Fruit fly (Drosophila melanogaster) whole organism, embryonic: Measurements from ENCODE around the gene Zw.

Experiments used
- ATbp ChIP-seq: fragments of 200-800 bp; sonication (Bioruptor generic); optimal IDR thresholded peaks from 2 replicates; lab custom pipeline; 2017; ENCODE audit warnings: missing biosample characterization, mild to moderate bottlenecking, missing genetic modification characterization, missing genetic modification reagents
- BEAF-32 ChIP-seq: fragments of 200-800 bp; sonication (Bioruptor generic); optimal IDR thresholded peaks from 3 replicates; lab custom pipeline; 2017; ENCODE audit warnings: missing biosample characterization, missing genetic modification characterization, mild to moderate bottlenecking, moderate library complexity, missing genetic modification reagents
- CG10209 ChIP-seq: fragments of 200-800 bp; sonication (Bioruptor generic); optimal IDR thresholded peaks from 3 replicates; lab custom pipeline; 2017; ENCODE audit warnings: missing biosample characterization, mild to moderate bottlenecking, missing genetic modification characterization, missing genetic modification reagents
- CG10565 ChIP-seq: fragments of 200-800 bp; sonication (Bioruptor generic); optimal IDR thresholded peaks from 3 replicates; lab custom pipeline; 2016; ENCODE audit warnings: missing biosample characterization, mild to moderate bottlenecking, missing genetic modification characterization
- CG11456 ChIP-seq: fragments of 200-800 bp; sonication (Bioruptor generic); IDR thresholded peaks from 3 replicates; pipeline ENCODE4 v1.3.6; 2022; ENCODE audit warnings: missing biosample characterization, missing genetic modification characterization
- CG11723 ChIP-seq: fragments of 200-800 bp; sonication (Bioruptor generic); optimal IDR thresholded peaks from 2 replicates; lab custom pipeline; 2017; ENCODE audit warnings: missing biosample characterization, mild to moderate bottlenecking, missing genetic modification characterization
- CG16813 ChIP-seq: fragments of 200-800 bp; sonication (Bioruptor generic); IDR thresholded peaks from 3 replicates; pipeline ENCODE4 v1.3.6; 2022; ENCODE audit warnings: missing biosample characterization, missing genetic modification characterization; ENCODE audit not compliant: partially characterized antibody
- CG30403 ChIP-seq: fragments of 200-800 bp; sonication (Bioruptor generic); optimal IDR thresholded peaks from 3 replicates; lab custom pipeline; 2016; ENCODE audit warnings: missing biosample characterization, missing genetic modification characterization
- CG34224 ChIP-seq: fragments of 200-800 bp; sonication (Bioruptor generic); IDR thresholded peaks from 3 replicates; pipeline ENCODE4 v1.3.6; 2022; ENCODE audit warnings: missing biosample characterization, missing genetic modification characterization; ENCODE audit not compliant: partially characterized antibody
- CG3995 ChIP-seq: fragments of 200-800 bp; sonication (Bioruptor generic); optimal IDR thresholded peaks from 3 replicates; lab custom pipeline; 2016; ENCODE audit warnings: missing biosample characterization, missing genetic modification characterization
- CG4617 ChIP-seq: fragments of 200-800 bp; sonication (Bioruptor generic); optimal IDR thresholded peaks from 3 replicates; lab custom pipeline; 2016; ENCODE audit warnings: missing biosample characterization, missing genetic modification characterization, borderline replicate concordance
- CG4730 ChIP-seq: fragments of 200-800 bp; sonication (Bioruptor generic); IDR thresholded peaks from 2 replicates; pipeline ENCODE4 v1.3.6; 2022; ENCODE audit warnings: missing biosample characterization, missing genetic modification characterization
- CG4820 ChIP-seq: fragments of 200-800 bp; sonication (Bioruptor generic); optimal IDR thresholded peaks from 3 replicates; lab custom pipeline; 2016; ENCODE audit warnings: missing biosample characterization, missing genetic modification characterization
- CG4854 ChIP-seq: fragments of 200-800 bp; sonication (Bioruptor generic); optimal IDR thresholded peaks from 2 replicates; lab custom pipeline; 2016; ENCODE audit warnings: missing biosample characterization, missing genetic modification characterization, inconsistent platforms
- CG5245 ChIP-seq: fragments of 200-800 bp; sonication (Bioruptor generic); optimal IDR thresholded peaks from 3 replicates; lab custom pipeline; 2016; ENCODE audit warnings: missing biosample characterization, missing genetic modification characterization
- CG6689 ChIP-seq: fragments of 200-800 bp; sonication (Bioruptor generic); IDR thresholded peaks from 2 replicates; pipeline ENCODE4 v1.3.6; 2022; ENCODE audit warnings: missing biosample characterization, missing genetic modification characterization
- CG9437 ChIP-seq: fragments of 200-800 bp; sonication (Bioruptor generic); optimal IDR thresholded peaks from 2 replicates; lab custom pipeline; 2018; ENCODE audit warnings: missing biosample characterization, mild to moderate bottlenecking, missing genetic modification characterization
- Deaf1 ChIP-seq: fragments of 200-800 bp; optimal IDR thresholded peaks from 3 replicates; lab custom pipeline; 2019; ENCODE audit warnings: missing biosample characterization, mild to moderate bottlenecking, missing genetic modification characterization, moderate library complexity
- Doc2 ChIP-seq: fragments of 200-800 bp; sonication (Bioruptor generic); IDR thresholded peaks from 2 replicates; pipeline ENCODE4 v1.3.6; 2022; ENCODE audit warnings: missing biosample characterization, missing genetic modification characterization
- Hand ChIP-seq: fragments of 200-800 bp; sonication (Bioruptor generic); optimal IDR thresholded peaks from 2 replicates; lab custom pipeline; 2017; ENCODE audit warnings: mild to moderate bottlenecking, missing biosample characterization, missing genetic modification reagents, missing genetic modification characterization
- NC2α ChIP-seq: fragments of 200-800 bp; sonication (Bioruptor generic); optimal IDR thresholded peaks from 2 replicates; lab custom pipeline; 2016; ENCODE audit warnings: missing biosample characterization, missing genetic modification characterization
- Pdp1 ChIP-seq, 2 experiments: fragments of 200-800 bp; sonication (Bioruptor generic); optimal IDR thresholded peaks; 3 replicates each; lab custom pipeline; 2016; ENCODE audit warnings: missing biosample characterization in 2 of 2, missing genetic modification characterization in 2 of 2, mild to moderate bottlenecking in 1 of 2, moderate library complexity in 1 of 2
- Scr ChIP-seq: fragments of 200-800 bp; sonication (Bioruptor generic); IDR thresholded peaks from 2 replicates; pipeline ENCODE4 v1.3.6; 2022; ENCODE audit warnings: missing biosample characterization, missing genetic modification characterization; ENCODE audit not compliant: partially characterized antibody
- Stat92E ChIP-seq, 3 experiments: fragments of >200 bp in 2 of 3; fragments of 200-800 bp in 1 of 3; sonication (Bioruptor generic) in 1 of 3; optimal IDR thresholded peaks; 2 replicates each; lab custom pipeline; 2017 to 2019; ENCODE audit warnings: missing biosample characterization in 3 of 3, missing genetic modification characterization in 3 of 3, mild to moderate bottlenecking in 1 of 3, moderate library complexity in 1 of 3
- abd-A ChIP-seq: fragments of 200-800 bp; sonication (Bioruptor generic); optimal IDR thresholded peaks from 3 replicates; lab custom pipeline; 2019; ENCODE audit warnings: missing biosample characterization, mild to moderate bottlenecking, missing genetic modification characterization, moderate library complexity
- ash1 ChIP-seq: fragments of 200-800 bp; sonication (Bioruptor generic); optimal IDR thresholded peaks from 2 replicates; lab custom pipeline; 2018; ENCODE audit warnings: missing biosample characterization, mild to moderate bottlenecking, missing genetic modification characterization
- bcd ChIP-seq: fragments of 200-800 bp; sonication (Bioruptor generic); optimal IDR thresholded peaks from 2 replicates; lab custom pipeline; 2017; ENCODE audit warnings: missing biosample characterization, mild to moderate bottlenecking, missing genetic modification characterization
- cas ChIP-seq: fragments of 200-800 bp; sonication (Bioruptor generic); IDR thresholded peaks from 2 replicates; pipeline ENCODE4 v1.3.6; 2022; ENCODE audit warnings: missing biosample characterization, missing genetic modification characterization
- cg ChIP-seq: fragments of 200-800 bp; sonication (Bioruptor generic); optimal IDR thresholded peaks from 3 replicates; lab custom pipeline; 2019; ENCODE audit warnings: missing biosample characterization, mild to moderate bottlenecking, missing genetic modification characterization, moderate library complexity
- da ChIP-seq: fragments of 200-800 bp; sonication (Bioruptor generic); optimal IDR thresholded peaks from 2 replicates; lab custom pipeline; 2016; ENCODE audit warnings: missing biosample characterization, missing genetic modification characterization
- danr ChIP-seq: fragments of 200-800 bp; sonication (Bioruptor generic); IDR thresholded peaks from 2 replicates; pipeline ENCODE4 v1.3.6; 2022; ENCODE audit warnings: missing biosample characterization, missing genetic modification characterization
- dpn ChIP-seq, 2 experiments: fragments of 200-800 bp; sonication (Bioruptor generic); optimal IDR thresholded peaks; 3 replicates each; lab custom pipeline; 2016; ENCODE audit warnings: missing biosample characterization in 2 of 2, missing genetic modification characterization in 2 of 2
- dysf ChIP-seq: fragments of 200-800 bp; sonication (Bioruptor generic); IDR thresholded peaks from 3 replicates; pipeline ENCODE4 v1.3.6; 2022; ENCODE audit warnings: missing biosample characterization, missing genetic modification characterization
- her ChIP-seq: fragments of 200-800 bp; sonication (Bioruptor generic); optimal IDR thresholded peaks from 2 replicates; lab custom pipeline; 2016; ENCODE audit warnings: missing biosample characterization, missing genetic modification characterization
- ken ChIP-seq: fragments of 200-800 bp; sonication (Bioruptor generic); IDR thresholded peaks from 3 replicates; pipeline ENCODE4 v1.3.6; 2022; ENCODE audit warnings: missing biosample characterization, missing genetic modification characterization
- oc ChIP-seq: fragments of 200-800 bp; sonication (Bioruptor generic); optimal IDR thresholded peaks from 2 replicates; lab custom pipeline; 2018; ENCODE audit warnings: missing biosample characterization, mild to moderate bottlenecking, missing genetic modification characterization, moderate library complexity
- pan ChIP-seq, 4 experiments: fragments of >200 bp in 3 of 4; fragments of 200-800 bp in 1 of 4; sonication (Bioruptor generic) in 1 of 4; optimal IDR thresholded peaks in 3 of 4; IDR thresholded peaks in 1 of 4; 2 replicates each; pipeline versions ENCODE4 v1.3.6 to Lab custom; 2017 to 2022; ENCODE audit warnings: missing biosample characterization in 2 of 4, missing genetic modification characterization in 2 of 4, mixed read lengths in 1 of 4
- pb ChIP-seq: fragments of 200-800 bp; sonication (Bioruptor generic); optimal IDR thresholded peaks from 3 replicates; lab custom pipeline; 2016; ENCODE audit warnings: missing biosample characterization, missing genetic modification characterization
- peb ChIP-seq: fragments of 200-800 bp; sonication (Bioruptor generic); IDR thresholded peaks from 2 replicates; pipeline ENCODE4 v1.3.6; 2022; ENCODE audit warnings: missing biosample characterization, missing genetic modification characterization
- pho ChIP-seq: fragments of 200-800 bp; sonication (Bioruptor generic); optimal IDR thresholded peaks from 2 replicates; lab custom pipeline; 2016; ENCODE audit warnings: missing biosample characterization, missing genetic modification characterization
- pum ChIP-seq: fragments of 200-800 bp; sonication (Bioruptor generic); optimal IDR thresholded peaks from 2 replicates; lab custom pipeline; 2016; ENCODE audit warnings: missing biosample characterization, missing genetic modification characterization
- pzg ChIP-seq: fragments of 200-800 bp; sonication (Bioruptor generic); optimal IDR thresholded peaks from 3 replicates; lab custom pipeline; 2018; ENCODE audit warnings: missing biosample characterization, mild to moderate bottlenecking, missing genetic modification characterization, moderate library complexity
- sima ChIP-seq: fragments of 200-800 bp; sonication (Bioruptor generic); optimal IDR thresholded peaks from 2 replicates; lab custom pipeline; 2016; ENCODE audit warnings: missing biosample characterization, missing genetic modification characterization
- slbo ChIP-seq: fragments of 200-800 bp; sonication (Bioruptor generic); IDR thresholded peaks from 2 replicates; pipeline ENCODE4 v1.3.6; 2022; ENCODE audit warnings: missing biosample characterization, missing genetic modification characterization
- sob ChIP-seq: fragments of 200-800 bp; sonication (Bioruptor generic); IDR thresholded peaks from 2 replicates; pipeline ENCODE4 v1.3.6; 2022; ENCODE audit warnings: missing biosample characterization, missing genetic modification characterization
- tio ChIP-seq: fragments of 200-800 bp; sonication (Bioruptor generic); optimal IDR thresholded peaks from 2 replicates; lab custom pipeline; 2017; ENCODE audit warnings: missing biosample characterization, missing genetic modification characterization, inconsistent platforms
- tx ChIP-seq: fragments of 200-800 bp; sonication (Bioruptor generic); optimal IDR thresholded peaks from 2 replicates; lab custom pipeline; 2016; ENCODE audit warnings: missing biosample characterization, missing genetic modification characterization
- unc-4 ChIP-seq: fragments of 200-800 bp; sonication (Bioruptor generic); IDR thresholded peaks from 2 replicates; pipeline ENCODE4 v1.3.6; 2022; ENCODE audit warnings: missing biosample characterization, missing genetic modification characterization; ENCODE audit not compliant: partially characterized antibody
- z ChIP-seq: fragments of 200-800 bp; sonication (Bioruptor generic); IDR thresholded peaks from 3 replicates; pipeline ENCODE4 v1.3.6; 2022; ENCODE audit warnings: missing biosample characterization, missing genetic modification characterization
- zf30C ChIP-seq: fragments of 200-800 bp; sonication (Bioruptor generic); optimal IDR thresholded peaks from 3 replicates; lab custom pipeline; 2018; ENCODE audit warnings: missing biosample characterization, mild to moderate bottlenecking, missing genetic modification characterization

Zw gene

dm6 chrX:19666991-19667409 is at the start of gene Zw (continued):
- TF ChIP-seq CG30403 (peak; percentile 60), CG16813 (GFP tag; lab: Robert Waterston, UW) (peak; percentile 70), cas (GFP tag; lab: Robert Waterston, UW) (no peak), CG4617 (GFP tag; lab: Kevin White, UChicago) (no peak), her (GFP tag; lab: Kevin White, UChicago) (no peak), slbo (peak; percentile 86), cg (GFP tag; lab: Kevin White, UChicago) (peak; percentile 28), CG4854 (no peak), Doc2 (GFP tag; lab: Robert Waterston, UW) (no peak), unc-4 (GFP tag; lab: Robert Waterston, UW) (no peak), Pdp1 (GFP tag; optimal IDR thresholded peaks at IDR 0.05; lab: Kevin White, UChicago) (peak; percentile 38 to 43), abd-A (tag; lab: Kevin White, UChicago) (no peak), dysf (GFP tag; lab: Robert Waterston, UW) (peak; percentile 72), pb (GFP tag; lab: Kevin White, UChicago) (no peak), CG5245 (GFP tag; lab: Kevin White, UChicago) (peak; percentile 19), pum (GFP tag; lab: Kevin White, UChicago) (peak; percentile 19), pho (no peak), CG11456 (peak; percentile 81), Stat92E (GFP tag; optimal IDR thresholded peaks at IDR 0.05; lab: Kevin White, UChicago) (no peak), CG11723 (no peak), NC2α (GFP tag; lab: Kevin White, UChicago) (no peak), CG9437 (no peak), Scr (peak; percentile 8; the same call in 1 of the 2 replicates), tio (GFP tag; lab: Kevin White, UChicago) (no peak), CG4730 (GFP tag; lab: Robert Waterston, UW) (peak; percentile 42; the same call in 1 of the 2 replicates), peb (no peak), CG3995 (GFP tag; lab: Kevin White, UChicago) (no peak), z (no peak), oc (no peak), BEAF-32 (GFP tag; lab: Kevin White, UChicago) (no peak), pzg (GFP tag; lab: Kevin White, UChicago) (no peak), tx (GFP tag; lab: Kevin White, UChicago) (no peak), CG10209 (GFP tag; lab: Kevin White, UChicago) (no peak), zf30C (no peak), ash1 (GFP tag; lab: Kevin White, UChicago) (no peak), CG4820 (GFP tag; lab: Kevin White, UChicago) (peak; percentile 31), CG34224 (GFP tag; lab: Robert Waterston, UW) (peak; percentile 26; the same call in 1 of the 3 replicates), sob (GFP tag; lab: Robert Waterston, UW) (peak; percentile 67), dpn (GFP tag; optimal IDR thresholded peaks at IDR 0.05; lab: Kevin White, UChicago) (peak; percentile 53 to 55), pan (optimal IDR thresholded peaks at IDR 0.05; lab: Kevin White, UChicago) (no peak), pan (GFP tag; optimal IDR thresholded peaks at IDR 0.05 in 1 of 2, IDR thresholded peaks at IDR 0.05 in 1 of 2) (peak in 1 of 2 experiments; percentile 54), Hand (GFP tag; lab: Kevin White, UChicago) (no peak), CG6689 (GFP tag; lab: Robert Waterston, UW) (peak; percentile 49; the same call in 1 of the 2 replicates), sima (GFP tag; lab: Kevin White, UChicago) (no peak), ken (GFP tag; lab: Robert Waterston, UW) (peak; percentile 55; the same call in 1 of the 3 replicates), danr (GFP tag; lab: Robert Waterston, UW) (no peak), bcd (GFP tag; lab: Kevin White, UChicago) (peak; percentile 47), ATbp (peak; percentile 7), Deaf1 (tag; lab: Kevin White, UChicago) (peak; percentile 65), da (GFP tag; lab: Kevin White, UChicago) (no peak), CG10565 (no peak)
